Fruit fly (Drosophila melanogaster) whole organism, embryonic: Measurements from ENCODE around the gene CG3097.

Source experiments
- ATbp ChIP-seq: fragments of 200-800 bp; sonication (Bioruptor generic); optimal IDR thresholded peaks from 2 replicates; lab custom pipeline; 2017; ENCODE audit warnings: missing biosample characterization, mild to moderate bottlenecking, missing genetic modification characterization, missing genetic modification reagents
- Antp ChIP-seq: fragments of 200-800 bp; sonication (Bioruptor generic); optimal IDR thresholded peaks from 3 replicates; lab custom pipeline; 2016; ENCODE audit warnings: missing biosample characterization, missing genetic modification characterization
- Bteb2 ChIP-seq: fragments of 200-800 bp; sonication (Bioruptor generic); optimal IDR thresholded peaks from 2 replicates; lab custom pipeline; 2016; ENCODE audit warnings: missing biosample characterization, missing genetic modification characterization
- CG10654 ChIP-seq: fragments of 200-800 bp; sonication (Bioruptor generic); optimal IDR thresholded peaks from 2 replicates; lab custom pipeline; 2016; ENCODE audit warnings: missing biosample characterization, missing genetic modification characterization
- CG12155 ChIP-seq: fragments of 200-800 bp; sonication (Bioruptor generic); optimal IDR thresholded peaks from 3 replicates; lab custom pipeline; 2016; ENCODE audit warnings: missing biosample characterization, missing genetic modification characterization
- CG12391 ChIP-seq: fragments of 200-800 bp; sonication (Bioruptor generic); optimal IDR thresholded peaks from 3 replicates; lab custom pipeline; 2018; ENCODE audit warnings: missing biosample characterization, mild to moderate bottlenecking, missing genetic modification characterization, moderate library complexity
- CG12744 ChIP-seq: fragments of 200-800 bp; sonication (Bioruptor generic); optimal IDR thresholded peaks from 2 replicates; lab custom pipeline; 2016; ENCODE audit warnings: missing biosample characterization, missing genetic modification characterization
- CG14050 ChIP-seq: fragments of 200-800 bp; sonication (Bioruptor generic); IDR thresholded peaks from 3 replicates; pipeline ENCODE4 v1.3.6; 2022; ENCODE audit warnings: missing biosample characterization, missing genetic modification characterization
- CG14667 ChIP-seq: fragments of 200-800 bp; sonication (Bioruptor generic); IDR thresholded peaks from 2 replicates; pipeline ENCODE4 v1.3.6; 2022; ENCODE audit warnings: missing biosample characterization, missing genetic modification characterization
- CG1529 ChIP-seq: fragments of 200-800 bp; sonication (Bioruptor generic); optimal IDR thresholded peaks from 3 replicates; lab custom pipeline; 2018; ENCODE audit warnings: missing biosample characterization, missing genetic modification characterization
- CG16815 ChIP-seq: fragments of 200-800 bp; sonication (Bioruptor generic); optimal IDR thresholded peaks from 3 replicates; lab custom pipeline; 2017; ENCODE audit warnings: missing biosample characterization, mild to moderate bottlenecking, missing genetic modification characterization
- CG17361 ChIP-seq: fragments of 200-800 bp; sonication (Bioruptor generic); IDR thresholded peaks from 3 replicates; pipeline ENCODE4 v1.3.6; 2022; ENCODE audit warnings: missing biosample characterization, missing genetic modification characterization
- CG18764 ChIP-seq: fragments of 200-800 bp; sonication (Bioruptor generic); optimal IDR thresholded peaks from 3 replicates; lab custom pipeline; 2016; ENCODE audit warnings: missing biosample characterization, missing genetic modification characterization
- CG3065 ChIP-seq: fragments of 200-800 bp; sonication (Bioruptor generic); optimal IDR thresholded peaks from 2 replicates; lab custom pipeline; 2016; ENCODE audit warnings: missing biosample characterization, missing genetic modification characterization
- CG32772 ChIP-seq: fragments of 200-800 bp; sonication (Bioruptor generic); IDR thresholded peaks from 2 replicates; pipeline ENCODE4 v1.3.6; 2022; ENCODE audit warnings: missing biosample characterization, missing genetic modification characterization
- CG3281 ChIP-seq: fragments of 200-800 bp; sonication (Bioruptor generic); optimal IDR thresholded peaks from 3 replicates; lab custom pipeline; 2017; ENCODE audit warnings: missing biosample characterization, mild to moderate bottlenecking, missing genetic modification characterization
- CG34422 ChIP-seq: fragments of 200-800 bp; sonication (Bioruptor generic); IDR thresholded peaks from 3 replicates; pipeline ENCODE4 v1.3.6; 2022; ENCODE audit warnings: missing biosample characterization, missing genetic modification characterization
- CG4617 ChIP-seq: fragments of 200-800 bp; sonication (Bioruptor generic); optimal IDR thresholded peaks from 3 replicates; lab custom pipeline; 2016; ENCODE audit warnings: missing biosample characterization, missing genetic modification characterization, borderline replicate concordance
- CG6689 ChIP-seq: fragments of 200-800 bp; sonication (Bioruptor generic); IDR thresholded peaks from 2 replicates; pipeline ENCODE4 v1.3.6; 2022; ENCODE audit warnings: missing biosample characterization, missing genetic modification characterization
- CG7963 ChIP-seq: fragments of 200-800 bp; sonication (Bioruptor generic); IDR thresholded peaks from 3 replicates; pipeline ENCODE4 v1.3.6; 2022; ENCODE audit warnings: missing biosample characterization, missing genetic modification characterization; ENCODE audit not compliant: partially characterized antibody
- CG8924 ChIP-seq: fragments of 200-800 bp; optimal IDR thresholded peaks from 3 replicates; lab custom pipeline; 2019; ENCODE audit warnings: missing biosample characterization, mild to moderate bottlenecking, missing genetic modification characterization, moderate library complexity
- Camta ChIP-seq: fragments of 200-800 bp; sonication (Bioruptor generic); optimal IDR thresholded peaks from 2 replicates; lab custom pipeline; 2016; ENCODE audit warnings: missing biosample characterization, missing genetic modification characterization
- Doc2 ChIP-seq: fragments of 200-800 bp; sonication (Bioruptor generic); IDR thresholded peaks from 2 replicates; pipeline ENCODE4 v1.3.6; 2022; ENCODE audit warnings: missing biosample characterization, missing genetic modification characterization
- Dp ChIP-seq: fragments of 200-800 bp; sonication (Bioruptor generic); optimal IDR thresholded peaks from 2 replicates; lab custom pipeline; 2018; ENCODE audit warnings: missing biosample characterization, mild to moderate bottlenecking, missing genetic modification characterization, moderate library complexity
- HLH4C ChIP-seq: fragments of 200-800 bp; sonication (Bioruptor generic); IDR thresholded peaks from 3 replicates; pipeline ENCODE4 v1.3.6; 2022; ENCODE audit warnings: missing biosample characterization, missing genetic modification characterization; ENCODE audit not compliant: partially characterized antibody
- Hmr ChIP-seq: fragments of 200-800 bp; sonication (Bioruptor generic); optimal IDR thresholded peaks from 3 replicates; lab custom pipeline; 2017; ENCODE audit warnings: mild to moderate bottlenecking, missing biosample characterization, missing genetic modification reagents, missing genetic modification characterization
- Jarid2 ChIP-seq: fragments of 200-800 bp; sonication (Bioruptor generic); optimal IDR thresholded peaks from 3 replicates; lab custom pipeline; 2017; ENCODE audit warnings: mild to moderate bottlenecking, missing biosample characterization, missing genetic modification reagents, missing genetic modification characterization
- MTF-1 ChIP-seq: fragments of 200-800 bp; sonication (Bioruptor generic); optimal IDR thresholded peaks from 2 replicates; lab custom pipeline; 2018; ENCODE audit warnings: missing biosample characterization, mild to moderate bottlenecking, missing genetic modification characterization, borderline replicate concordance
- Mad ChIP-seq: fragments of 200-800 bp; sonication (Bioruptor generic); optimal IDR thresholded peaks from 2 replicates; lab custom pipeline; 2016; ENCODE audit warnings: missing biosample characterization, missing genetic modification characterization
- Mrtf ChIP-seq: fragments of 200-800 bp; sonication (Bioruptor generic); IDR thresholded peaks from 3 replicates; pipeline ENCODE4 v1.3.6; 2022; ENCODE audit warnings: missing biosample characterization, missing genetic modification characterization
- Oaz ChIP-seq: fragments of 200-800 bp; sonication (Bioruptor generic); IDR thresholded peaks from 2 replicates; pipeline ENCODE4 v1.3.6; 2022; ENCODE audit warnings: missing biosample characterization, missing genetic modification characterization
- Poxn ChIP-seq: fragments of 200-800 bp; sonication (Bioruptor generic); IDR thresholded peaks from 2 replicates; pipeline ENCODE4 v1.3.6; 2022; ENCODE audit warnings: missing biosample characterization, missing genetic modification characterization
- Ssrp ChIP-seq: fragments of 200-800 bp; sonication (Bioruptor generic); optimal IDR thresholded peaks from 2 replicates; lab custom pipeline; 2018; ENCODE audit warnings: missing biosample characterization, mild to moderate bottlenecking, missing genetic modification characterization, moderate library complexity
- ato ChIP-seq: fragments of 200-800 bp; sonication (Bioruptor generic); IDR thresholded peaks from 2 replicates; pipeline ENCODE4 v1.3.6; 2022; ENCODE audit warnings: missing biosample characterization, missing genetic modification characterization; ENCODE audit not compliant: partially characterized antibody
- btn ChIP-seq: fragments of 200-800 bp; sonication (Bioruptor generic); optimal IDR thresholded peaks from 2 replicates; lab custom pipeline; 2016; ENCODE audit warnings: missing biosample characterization, missing genetic modification characterization
- cg ChIP-seq: fragments of 200-800 bp; sonication (Bioruptor generic); optimal IDR thresholded peaks from 3 replicates; lab custom pipeline; 2019; ENCODE audit warnings: missing biosample characterization, mild to moderate bottlenecking, missing genetic modification characterization, moderate library complexity
- fru ChIP-seq: fragments of >200 bp; optimal IDR thresholded peaks from 2 replicates; lab custom pipeline; 2017
- gcm ChIP-seq: fragments of 200-800 bp; sonication (Bioruptor generic); optimal IDR thresholded peaks from 2 replicates; lab custom pipeline; 2019; ENCODE audit warnings: missing biosample characterization, mild to moderate bottlenecking, missing genetic modification characterization, moderate library complexity
- jumu ChIP-seq: fragments of 200-800 bp; sonication (Bioruptor generic); optimal IDR thresholded peaks from 3 replicates; lab custom pipeline; 2016; ENCODE audit warnings: missing biosample characterization, missing genetic modification characterization
- knrl ChIP-seq: fragments of 200-800 bp; sonication (Bioruptor generic); IDR thresholded peaks from 3 replicates; pipeline ENCODE4 v1.3.6; 2022; ENCODE audit warnings: missing biosample characterization, missing genetic modification characterization; ENCODE audit not compliant: partially characterized antibody
- lola ChIP-seq, 3 experiments: fragments of >200 bp in 2 of 3; fragments of 200-800 bp in 1 of 3; sonication (Bioruptor generic) in 1 of 3; optimal IDR thresholded peaks; 2 replicates each; lab custom pipeline; 2017 to 2019; ENCODE audit warnings: missing biosample characterization in 3 of 3, missing genetic modification characterization in 3 of 3, mild to moderate bottlenecking in 1 of 3, moderate library complexity in 1 of 3
- p53 ChIP-seq: fragments of 200-800 bp; sonication (Bioruptor generic); optimal IDR thresholded peaks from 2 replicates; lab custom pipeline; 2016; ENCODE audit warnings: missing biosample characterization, missing genetic modification characterization
- psq ChIP-seq: fragments of 200-800 bp; sonication (Bioruptor generic); optimal IDR thresholded peaks from 2 replicates; lab custom pipeline; 2017; ENCODE audit warnings: missing biosample characterization, missing genetic modification characterization
- row ChIP-seq: fragments of 200-800 bp; sonication (Bioruptor generic); IDR thresholded peaks from 3 replicates; pipeline ENCODE4 v1.3.6; 2022; ENCODE audit warnings: missing biosample characterization, missing genetic modification characterization
- sqz ChIP-seq: fragments of 200-800 bp; sonication (Bioruptor generic); optimal IDR thresholded peaks from 3 replicates; lab custom pipeline; 2018; ENCODE audit warnings: missing biosample characterization, mild to moderate bottlenecking, missing genetic modification characterization
- sug ChIP-seq: fragments of 200-800 bp; optimal IDR thresholded peaks from 2 replicates; lab custom pipeline; 2019; ENCODE audit warnings: missing biosample characterization, mild to moderate bottlenecking, missing genetic modification characterization, moderate library complexity
- vnd ChIP-seq: fragments of 200-800 bp; sonication (Bioruptor generic); IDR thresholded peaks from 3 replicates; pipeline ENCODE4 v1.3.6; 2022; ENCODE audit warnings: missing biosample characterization, missing genetic modification characterization; ENCODE audit not compliant: partially characterized antibody
- yki ChIP-seq: fragments of >200 bp; optimal IDR thresholded peaks from 3 replicates; lab custom pipeline; 2018

CG3097 gene

DNA sequence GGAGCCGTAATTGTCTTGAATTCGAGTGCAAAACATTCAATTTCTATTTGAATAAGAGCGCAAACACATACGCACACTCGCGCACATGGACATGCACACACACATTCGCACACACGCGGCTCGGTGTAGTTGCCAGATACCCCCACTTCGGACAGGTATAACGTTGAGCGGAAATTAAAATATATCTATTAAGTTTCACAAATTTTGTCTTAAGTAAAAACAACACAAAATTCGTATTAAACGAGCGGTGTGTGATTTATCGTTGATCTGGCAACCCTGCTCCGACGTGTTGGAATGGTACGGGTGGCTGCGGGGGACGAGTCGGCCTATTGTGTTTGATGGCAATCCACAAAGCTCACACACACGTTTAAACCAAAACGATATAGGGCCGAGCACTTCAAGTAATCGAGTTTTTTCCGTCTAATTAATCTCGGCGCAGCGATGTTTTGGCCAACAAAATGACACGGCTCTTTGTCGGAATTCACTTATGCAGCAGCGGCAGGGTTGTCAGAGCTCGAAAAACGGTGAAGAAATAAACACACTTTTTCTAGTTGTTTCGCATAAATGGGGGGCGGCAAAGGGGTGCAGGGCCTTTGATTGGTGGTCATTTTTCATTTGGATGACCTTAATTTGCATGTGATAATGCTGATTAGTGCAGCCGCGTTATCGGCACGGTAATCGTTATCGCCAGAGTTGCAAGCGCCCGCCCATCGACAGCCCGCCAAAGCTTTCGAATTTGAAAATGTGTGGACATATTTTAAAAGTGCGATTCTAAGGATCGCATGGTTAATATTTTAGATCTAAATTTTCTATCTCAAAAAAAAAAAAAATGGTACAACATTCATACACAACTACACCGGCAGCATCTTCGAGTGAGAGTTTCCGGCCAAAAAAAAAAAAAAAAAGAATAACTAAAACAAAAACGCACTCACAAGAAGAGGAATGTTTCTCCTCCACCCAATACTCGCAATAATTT is 24.5 kb downstream of the CG3097 start (continued):
- TF ChIP-seq row (GFP tag; lab: Robert Waterston, UW) (peak; percentile 67), lola (GFP tag; optimal IDR thresholded peaks at IDR 0.05; lab: Kevin White, UChicago) (peak in 1 of 3 experiments; percentile 66), CG10654 (peak; percentile 50), vnd (no peak), knrl (GFP tag; lab: Robert Waterston, UW) (no peak), CG14667 (GFP tag; lab: Robert Waterston, UW) (peak; percentile 47), Ssrp (tag; lab: Kevin White, UChicago) (peak; percentile 59), Dp (GFP tag; lab: Kevin White, UChicago) (peak; percentile 81), CG6689 (GFP tag; lab: Robert Waterston, UW) (peak; percentile 71), HLH4C (GFP tag; lab: Robert Waterston, UW) (peak; percentile 60), Mrtf (peak; percentile 75; the same call in 2 of the 3 replicates), fru (lab: Kevin White, UChicago) (no peak), CG34422 (GFP tag; lab: Robert Waterston, UW) (peak; percentile 83), Bteb2 (GFP tag; lab: Kevin White, UChicago) (peak; percentile 55), psq (GFP tag; lab: Kevin White, UChicago) (no peak), CG3281 (GFP tag; lab: Kevin White, UChicago) (peak; percentile 83), Mad (GFP tag; lab: Kevin White, UChicago) (peak; percentile 9), CG18764 (GFP tag; lab: Kevin White, UChicago) (no peak), cg (GFP tag; lab: Kevin White, UChicago) (peak; percentile 83), sqz (GFP tag; lab: Kevin White, UChicago) (no peak), jumu (peak; percentile 43), CG8924 (peak; percentile 59), CG32772 (GFP tag; lab: Robert Waterston, UW) (peak; percentile 70), CG16815 (peak; percentile 46), p53 (GFP tag; lab: Kevin White, UChicago) (no peak), CG17361 (GFP tag; lab: Robert Waterston, UW) (peak; percentile 66; the same call in 2 of the 3 replicates), Doc2 (GFP tag; lab: Robert Waterston, UW) (no peak), Hmr (GFP tag; lab: Kevin White, UChicago) (peak; percentile 76), ATbp (peak; percentile 71), MTF-1 (GFP tag; lab: Kevin White, UChicago) (peak; percentile 22), Poxn (GFP tag; lab: Robert Waterston, UW) (no peak), CG12744 (GFP tag; lab: Kevin White, UChicago) (peak; percentile 7), Jarid2 (peak; percentile 55), Camta (GFP tag; lab: Kevin White, UChicago) (peak; percentile 39), CG14050 (GFP tag; lab: Robert Waterston, UW) (peak; percentile 77), gcm (peak; percentile 59), CG3065 (GFP tag; lab: Kevin White, UChicago) (no peak), btn (no peak), ato (peak; percentile 38; the same call in 1 of the 2 replicates), sug (peak; percentile 67), CG12155 (GFP tag; lab: Kevin White, UChicago) (peak; percentile 63), CG7963 (GFP tag; lab: Robert Waterston, UW) (peak; percentile 65), Oaz (peak; percentile 60; the same call in 1 of the 2 replicates), Antp (GFP tag; lab: Kevin White, UChicago) (peak; percentile 17), CG12391 (tag; lab: Kevin White, UChicago) (peak; percentile 71), CG1529 (GFP tag; lab: Kevin White, UChicago) (peak; percentile 57), yki (lab: Kevin White, UChicago) (no peak), CG4617 (GFP tag; lab: Kevin White, UChicago) (peak; percentile 45)
